Worm (Caenorhabditis elegans): Measurements from ENCODE around the gene ZK686.6.
A peak's percentile ranks its signal among the peaks of the same experiment; 100 is the strongest.

The ZK686.6 gene

ce11 chrIII:7723412-7724068, 49.3 kb downstream of the ZK686.6 start (continued):
- no peak for TF ChIP-seq unc-39 (tag; optimal IDR thresholded peaks at IDR 0.05)
- peak; percentile 57 for TF ChIP-seq hlh-11 (tag; optimal IDR thresholded peaks at IDR 0.05)

DNA sequence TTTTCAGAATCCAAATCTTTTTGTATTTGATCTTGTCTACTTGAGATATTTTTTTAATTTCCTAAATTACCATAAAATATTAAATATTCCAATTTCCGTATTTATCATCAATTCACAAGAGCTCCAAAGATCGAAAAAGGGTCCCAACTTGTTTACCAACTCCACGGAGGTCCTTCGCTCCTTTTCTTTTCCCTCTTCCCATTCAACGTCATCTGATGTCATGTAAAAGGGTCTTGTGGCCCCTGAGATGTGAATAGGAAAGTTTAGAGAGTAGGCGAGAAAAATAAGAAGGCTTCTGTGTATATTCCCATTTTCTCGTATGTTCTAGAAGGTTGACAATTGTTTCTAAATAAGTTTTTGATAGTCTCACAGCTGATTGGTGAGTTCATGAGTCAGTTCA, 49.8 kb downstream of the ZK686.6 start:
- TF ChIP-seq ceh-32 (tag; optimal IDR thresholded peaks at IDR 0.05; ENCODE audit: poor library complexity) (no peak), ztf-11 (tag; optimal IDR thresholded peaks at IDR 0.05) (no peak), ztf-7 (tag; optimal IDR thresholded peaks at IDR 0.05) (no peak), ctbp-1 (GFP tag; IDR thresholded peaks at IDR 0.05) (0 out of 2 replicates have a peak, but pooled peaks have one; percentile 29), unc-62 (GFP tag; optimal IDR thresholded peaks at IDR 0.05 in 1 of 2) (peak in 1 of 2 experiments; percentile 16), unc-62 (tag; optimal IDR thresholded peaks at IDR 0.05) (no peak), mes-2 (tag; optimal IDR thresholded peaks at IDR 0.05; ENCODE audit: poor library complexity, severe bottlenecking) (no peak), rbr-2 (tag; optimal IDR thresholded peaks at IDR 0.05) (no peak), tra-1 (GFP tag; IDR thresholded peaks at IDR 0.05) (0 out of 2 replicates have a peak, but pooled peaks have one; percentile 6), hlh-30 (tag; optimal IDR thresholded peaks at IDR 0.05; ENCODE audit: insufficient read depth) (peak; percentile 25), ceh-82 (tag; optimal IDR thresholded peaks at IDR 0.05) (no peak), tag-97 (GFP tag; IDR thresholded peaks at IDR 0.05) (no peak), unc-39 (tag; optimal IDR thresholded peaks at IDR 0.05) (no peak), aha-1 (tag) (peak; percentile 48), nhr-6 (tag; optimal IDR thresholded peaks at IDR 0.05) (no peak), lsy-2 (tag; optimal IDR thresholded peaks at IDR 0.05) (no peak), mdl-1 (tag; optimal IDR thresholded peaks at IDR 0.05) (no peak), mep-1 (tag; optimal IDR thresholded peaks at IDR 0.05) (no peak), fkh-10 (GFP tag; optimal IDR thresholded peaks at IDR 0.05) (peak; percentile 64)

DNA sequence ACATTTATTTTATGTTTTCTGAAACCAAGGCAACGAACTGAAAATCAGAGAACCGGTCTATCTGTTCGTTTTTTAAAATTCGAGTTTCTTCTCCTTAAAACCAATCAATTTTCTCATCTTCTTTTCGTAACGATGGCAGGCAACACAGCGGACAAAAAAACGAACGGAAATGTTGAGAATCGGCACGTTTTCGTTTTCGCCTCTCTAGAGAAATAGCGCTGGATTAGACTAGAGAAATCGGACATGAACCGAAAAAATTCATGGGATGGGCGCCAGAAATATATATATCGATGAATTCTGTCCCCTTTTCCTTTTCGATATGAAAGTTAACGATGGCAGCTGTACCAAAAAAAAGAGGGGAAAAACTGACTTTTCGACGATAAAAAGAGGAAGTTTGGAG, 50.4 kb downstream of the ZK686.6 start:
- TF ChIP-seq nhr-42 (GFP tag; IDR thresholded peaks at IDR 0.05), result no peak
- no peak for TF ChIP-seq zip-2 (tag; optimal IDR thresholded peaks at IDR 0.05)
- peak; percentile 63 for TF ChIP-seq mxl-3 (GFP tag; optimal IDR thresholded peaks at IDR 0.05)
- TF ChIP-seq aha-1 (tag), result peak; percentile 87
- TF ChIP-seq hif-1 (tag; optimal IDR thresholded peaks at IDR 0.05), result peak in 1 of 2 experiments; percentile 93
- peak; percentile 4 for TF ChIP-seq lin-13 (GFP tag; optimal IDR thresholded peaks at IDR 0.05)
- TF ChIP-seq ces-1 (GFP tag; optimal IDR thresholded peaks at IDR 0.05), result no peak
- TF ChIP-seq ama-1 (optimal IDR thresholded peaks at IDR 0.05), result peak; percentile 54
- TF ChIP-seq php-3 (GFP tag; IDR thresholded peaks at IDR 0.05), result no peak
- TF ChIP-seq lsy-2 (tag; optimal IDR thresholded peaks at IDR 0.05), result peak in 1 of 2 experiments; percentile 25
- TF ChIP-seq madf-9 (GFP tag; conservative IDR thresholded peaks at IDR 0.05), result 0 out of 2 replicates have a peak, but pooled peaks have one; percentile 50
- TF ChIP-seq dmd-6 (GFP tag; IDR thresholded peaks at IDR 0.05), result peak; percentile 11; the same call in 1 of the 2 replicates
- peak; percentile 11 for TF ChIP-seq nhr-28 (tag; optimal IDR thresholded peaks at IDR 0.05)
- TF ChIP-seq ceh-20 (GFP tag; IDR thresholded peaks at IDR 0.05), result 0 out of 2 replicates have a peak, but pooled peaks have one; percentile 34
- peak in 1 of 2 experiments; percentile 2 for TF ChIP-seq mdl-1 (tag; optimal IDR thresholded peaks at IDR 0.05)
- TF ChIP-seq hlh-11 (tag; optimal IDR thresholded peaks at IDR 0.05), result peak; percentile 45
- TF ChIP-seq D1046.2 (GFP tag; IDR thresholded peaks at IDR 0.05), result no peak

All from whole organism, L4 larva.